Fruit fly (Drosophila melanogaster) whole organism, pupa: Measurements from ENCODE around the gene CG13907.

Experiments used
- CG10348 ChIP-seq: fragments of 200-800 bp; sonication (Bioruptor generic); IDR thresholded peaks from 2 replicates; pipeline ENCODE4 v1.3.6; 2022; ENCODE audit warnings: missing biosample characterization, missing genetic modification characterization
- CG12605 ChIP-seq: fragments of 200-800 bp; sonication (Bioruptor generic); IDR thresholded peaks from 2 replicates; pipeline ENCODE4 v1.3.6; 2022; ENCODE audit warnings: missing biosample characterization, missing genetic modification characterization
- CG13204 ChIP-seq: fragments of 200-800 bp; sonication (Bioruptor generic); optimal IDR thresholded peaks from 2 replicates; lab custom pipeline; 2018; ENCODE audit warnings: missing biosample characterization, mild to moderate bottlenecking, missing genetic modification characterization, moderate library complexity
- CG14655 ChIP-seq: fragments of 200-800 bp; sonication (Bioruptor generic); optimal IDR thresholded peaks from 3 replicates; lab custom pipeline; 2017; ENCODE audit warnings: mild to moderate bottlenecking, missing biosample characterization, missing genetic modification reagents, missing genetic modification characterization
- CG15710 ChIP-seq: fragments of 200-800 bp; sonication (Bioruptor generic); optimal IDR thresholded peaks from 2 replicates; lab custom pipeline; 2018; ENCODE audit warnings: missing biosample characterization, mild to moderate bottlenecking, missing genetic modification characterization, moderate library complexity
- CG17806 ChIP-seq: fragments of 200-800 bp; sonication (Bioruptor generic); optimal IDR thresholded peaks from 2 replicates; lab custom pipeline; 2018; ENCODE audit warnings: missing biosample characterization, mild to moderate bottlenecking, missing genetic modification characterization, moderate library complexity
- CG32121 ChIP-seq: fragments of 200-800 bp; sonication (Bioruptor generic); IDR thresholded peaks from 2 replicates; pipeline ENCODE4 v1.3.6; 2022; ENCODE audit warnings: missing biosample characterization, missing genetic modification characterization
- CG34367 ChIP-seq: fragments of 200-800 bp; sonication (Bioruptor generic); optimal IDR thresholded peaks from 2 replicates; lab custom pipeline; 2018; ENCODE audit warnings: missing biosample characterization, mild to moderate bottlenecking, missing genetic modification characterization
- CG4496 ChIP-seq: fragments of 200-800 bp; sonication (Bioruptor generic); IDR thresholded peaks from 3 replicates; pipeline ENCODE4 v1.3.6; 2022; ENCODE audit warnings: missing biosample characterization, missing genetic modification characterization
- CG8159 ChIP-seq: fragments of 200-800 bp; sonication (Bioruptor generic); optimal IDR thresholded peaks from 3 replicates; lab custom pipeline; 2018; ENCODE audit warnings: missing biosample characterization, mild to moderate bottlenecking, missing genetic modification characterization, moderate library complexity
- CG8301 ChIP-seq: fragments of 200-800 bp; sonication (Bioruptor generic); optimal IDR thresholded peaks from 2 replicates; lab custom pipeline; 2018; ENCODE audit warnings: missing biosample characterization, mild to moderate bottlenecking, missing genetic modification characterization
- CG9948 ChIP-seq: fragments of 200-800 bp; sonication (Bioruptor generic); optimal IDR thresholded peaks from 2 replicates; lab custom pipeline; 2018; ENCODE audit warnings: missing biosample characterization, mild to moderate bottlenecking, missing genetic modification characterization, moderate library complexity
- D1 ChIP-seq: fragments of 200-800 bp; sonication (Bioruptor generic); optimal IDR thresholded peaks from 2 replicates; lab custom pipeline; 2018; ENCODE audit warnings: missing biosample characterization, mild to moderate bottlenecking, missing genetic modification characterization, moderate library complexity
- EcR ChIP-seq: fragments of 200-800 bp; sonication (Bioruptor generic); optimal IDR thresholded peaks from 3 replicates; lab custom pipeline; 2019; ENCODE audit warnings: missing biosample characterization, missing genetic modification characterization, mild to moderate bottlenecking, moderate library complexity, missing genetic modification reagents
- Ets98B ChIP-seq: fragments of 200-800 bp; sonication (Bioruptor generic); IDR thresholded peaks from 2 replicates; pipeline ENCODE4 v1.3.6; 2022; ENCODE audit warnings: missing biosample characterization, missing genetic modification characterization
- Pif1A ChIP-seq: fragments of 200-800 bp; sonication (Bioruptor generic); optimal IDR thresholded peaks from 3 replicates; lab custom pipeline; 2016; ENCODE audit warnings: missing biosample characterization, missing genetic modification characterization
- Pif1B ChIP-seq: fragments of 200-800 bp; sonication (Bioruptor generic); optimal IDR thresholded peaks from 3 replicates; lab custom pipeline; 2016; ENCODE audit warnings: missing biosample characterization, missing genetic modification characterization
- Snoo ChIP-seq: fragments of 200-800 bp; sonication (Bioruptor generic); optimal IDR thresholded peaks from 3 replicates; lab custom pipeline; 2017; ENCODE audit warnings: missing biosample characterization, mild to moderate bottlenecking, missing genetic modification characterization, inconsistent platforms
- fd96Ca ChIP-seq: fragments of 200-800 bp; sonication (Bioruptor generic); IDR thresholded peaks from 3 replicates; pipeline ENCODE4 v1.3.6; 2022; ENCODE audit warnings: missing biosample characterization, missing genetic modification characterization
- gl ChIP-seq: fragments of 200-800 bp; sonication (Bioruptor generic); optimal IDR thresholded peaks from 2 replicates; lab custom pipeline; 2018; ENCODE audit warnings: missing biosample characterization, mild to moderate bottlenecking, missing genetic modification characterization
- rn ChIP-seq: fragments of 200-800 bp; sonication (Bioruptor generic); IDR thresholded peaks from 2 replicates; pipeline ENCODE4 v1.3.6; 2022; ENCODE audit warnings: missing biosample characterization, missing genetic modification characterization

The CG13907 gene

DNA sequence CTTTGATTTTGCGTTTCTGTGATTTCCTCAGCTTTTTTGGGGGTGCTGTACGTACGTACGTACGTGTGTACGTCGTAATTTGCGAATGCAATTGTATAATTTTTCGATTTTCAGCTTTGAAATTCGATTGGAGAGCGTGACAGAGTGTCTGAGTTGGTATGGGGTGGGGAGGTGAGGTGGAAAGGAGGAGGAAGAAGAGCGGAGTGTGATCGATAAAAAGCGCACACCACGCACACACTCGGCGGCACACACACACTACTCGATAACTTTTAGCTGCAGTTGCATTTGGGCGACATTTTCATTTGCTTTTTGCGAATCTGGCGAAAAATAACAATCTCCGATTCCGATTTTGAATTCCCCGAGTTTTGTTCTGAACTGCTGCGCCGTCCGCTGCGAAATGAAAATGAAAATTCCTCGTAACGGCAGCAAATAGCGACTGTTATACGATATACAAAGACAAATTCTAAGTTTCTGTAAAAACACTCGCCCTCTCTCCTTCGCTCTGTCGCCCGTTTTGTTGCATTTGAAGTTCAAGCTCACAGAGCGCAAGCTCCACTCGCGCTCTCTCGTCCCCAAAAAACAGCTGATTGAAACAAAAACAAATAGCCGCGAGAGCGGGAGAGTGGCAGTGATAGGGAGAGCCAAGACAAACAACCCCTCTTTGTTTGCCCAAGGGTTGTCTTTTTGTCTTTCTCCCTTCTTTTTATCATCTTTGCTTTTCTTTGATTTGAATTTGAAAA, at the start of gene CG13907:
Gene CG13907 (minus strand): TSS at position 518 of the 740 bp plus-strand sequence.
- peak; percentile 5 for TF ChIP-seq Pif1A (GFP tag; lab: Kevin White, UChicago)
- peak; percentile 29; the same call in 1 of the 2 replicates for TF ChIP-seq CG32121 (GFP tag; lab: Robert Waterston, UW)
- no peak for TF ChIP-seq D1
- no peak for TF ChIP-seq rn
- TF ChIP-seq gl (tag; lab: Kevin White, UChicago): no peak
- no peak; the same call in 1 of the 2 replicates for TF ChIP-seq Ets98B (GFP tag; lab: Robert Waterston, UW)
- no peak for TF ChIP-seq fd96Ca (GFP tag; lab: Robert Waterston, UW)
- no peak for TF ChIP-seq CG10348 (GFP tag; lab: Robert Waterston, UW)
- peak; percentile 52; the same call in 2 of the 3 replicates for TF ChIP-seq CG4496 (GFP tag; lab: Robert Waterston, UW)
- no peak for TF ChIP-seq CG14655 (GFP tag; lab: Kevin White, UChicago)
- peak; percentile 47; the same call in 1 of the 2 replicates for TF ChIP-seq CG12605 (GFP tag; lab: Robert Waterston, UW)
- no peak for TF ChIP-seq CG34367 (tag; lab: Kevin White, UChicago)
- TF ChIP-seq CG8301: no peak
- TF ChIP-seq Snoo (tag; lab: Kevin White, UChicago): no peak
- TF ChIP-seq CG9948 (tag; lab: Kevin White, UChicago): no peak
- peak; percentile 12 for TF ChIP-seq EcR (GFP tag; lab: Kevin White, UChicago)
- no peak for TF ChIP-seq CG13204 (GFP tag; lab: Kevin White, UChicago)
- no peak for TF ChIP-seq CG15710 (tag; lab: Kevin White, UChicago)
- TF ChIP-seq CG17806: no peak
- no peak for TF ChIP-seq CG8159 (tag; lab: Kevin White, UChicago)
- TF ChIP-seq Pif1B (GFP tag; lab: Kevin White, UChicago): no peak

DNA sequence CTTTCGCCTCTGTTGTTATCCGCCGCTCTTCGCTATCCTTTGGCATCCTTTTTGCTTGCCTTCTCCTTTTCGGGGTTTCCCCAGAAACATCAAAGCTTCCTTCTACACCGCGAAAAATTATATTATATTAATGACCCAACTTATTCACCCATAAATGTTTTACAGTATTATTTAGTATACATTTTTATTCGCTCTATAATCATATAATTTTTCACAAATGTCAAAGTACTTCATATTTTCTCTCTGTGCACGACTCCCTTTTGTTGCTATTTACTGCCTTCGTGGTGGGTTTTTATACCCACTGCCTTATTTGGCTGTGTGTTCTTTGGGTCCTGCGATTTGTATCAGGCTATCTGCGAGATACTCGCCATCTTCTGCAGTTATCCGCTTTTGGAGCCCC, 35.4 kb upstream of the CG13907 start:
- TF ChIP-seq CG9948 (tag; lab: Kevin White, UChicago): no peak
- TF ChIP-seq rn: no peak
- TF ChIP-seq Pif1A (GFP tag; lab: Kevin White, UChicago): no peak
- no peak for TF ChIP-seq fd96Ca (GFP tag; lab: Robert Waterston, UW)
- no peak for TF ChIP-seq CG17806
- TF ChIP-seq EcR (GFP tag; lab: Kevin White, UChicago): no peak
- no peak for TF ChIP-seq Ets98B (GFP tag; lab: Robert Waterston, UW)
- TF ChIP-seq D1: no peak
- no peak for TF ChIP-seq Snoo (tag; lab: Kevin White, UChicago)
- TF ChIP-seq gl (tag; lab: Kevin White, UChicago): no peak

- TF ChIP-seq CG10348 (GFP tag; lab: Robert Waterston, UW) (no peak), CG17806 (no peak), Pif1A (GFP tag; lab: Kevin White, UChicago) (no peak), CG32121 (GFP tag; lab: Robert Waterston, UW) (no peak), CG8301 (no peak), CG14655 (GFP tag; lab: Kevin White, UChicago) (no peak), CG4496 (GFP tag; lab: Robert Waterston, UW) (no peak), EcR (GFP tag; lab: Kevin White, UChicago) (no peak), CG34367 (tag; lab: Kevin White, UChicago) (no peak), rn (no peak), CG9948 (tag; lab: Kevin White, UChicago) (no peak), gl (tag; lab: Kevin White, UChicago) (no peak), Ets98B (GFP tag; lab: Robert Waterston, UW) (no peak), CG15710 (tag; lab: Kevin White, UChicago) (no peak), CG12605 (GFP tag; lab: Robert Waterston, UW) (no peak), fd96Ca (GFP tag; lab: Robert Waterston, UW) (no peak), CG13204 (GFP tag; lab: Kevin White, UChicago) (no peak)
These were observed 33.0 kb upstream of the CG13907 start for dm6 chr3L:914852-915251.

DNA sequence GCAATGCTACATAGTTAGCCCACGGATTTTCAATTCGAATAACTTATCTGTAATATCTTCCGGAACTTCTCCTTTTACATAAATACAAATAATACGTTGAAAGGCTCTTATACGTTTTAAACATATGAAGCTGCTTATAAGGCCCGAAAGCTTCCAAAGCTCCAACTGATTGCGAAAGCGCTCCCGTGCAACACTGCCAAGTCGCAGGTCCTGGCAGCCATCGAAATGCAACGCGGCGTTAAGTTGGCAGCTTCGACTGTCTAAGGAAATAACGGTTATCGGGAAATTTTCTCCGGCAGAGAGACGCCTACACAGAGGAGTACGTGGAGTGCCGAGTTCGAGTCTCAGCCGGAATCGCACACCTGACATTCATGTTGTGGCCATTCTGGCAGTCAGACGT, 31.9 kb upstream of the CG13907 start, which contains the start of gene Glut1:
Gene Glut1 (plus strand): TSS at position 393 of the 400 bp plus-strand sequence.
- no peak for TF ChIP-seq CG34367 (tag; lab: Kevin White, UChicago)
- no peak for TF ChIP-seq CG9948 (tag; lab: Kevin White, UChicago)
- no peak for TF ChIP-seq CG10348 (GFP tag; lab: Robert Waterston, UW)
- no peak for TF ChIP-seq Pif1B (GFP tag; lab: Kevin White, UChicago)
- no peak for TF ChIP-seq Snoo (tag; lab: Kevin White, UChicago)
- no peak for TF ChIP-seq EcR (GFP tag; lab: Kevin White, UChicago)

- TF ChIP-seq Pif1B (GFP tag; lab: Kevin White, UChicago): no peak
- no peak for TF ChIP-seq rn
- no peak for TF ChIP-seq Snoo (tag; lab: Kevin White, UChicago)
- no peak for TF ChIP-seq CG34367 (tag; lab: Kevin White, UChicago)
- no peak for TF ChIP-seq fd96Ca (GFP tag; lab: Robert Waterston, UW)
- TF ChIP-seq CG17806: no peak
- no peak for TF ChIP-seq CG10348 (GFP tag; lab: Robert Waterston, UW)
- no peak for TF ChIP-seq gl (tag; lab: Kevin White, UChicago)
- no peak for TF ChIP-seq CG9948 (tag; lab: Kevin White, UChicago)
- TF ChIP-seq EcR (GFP tag; lab: Kevin White, UChicago): no peak
- TF ChIP-seq, all 21 proteins: peak for 0
These were observed 30.9 kb upstream of the CG13907 start for dm6 chr3L:912406-913369.
